Fruit fly (Drosophila melanogaster): Measurements from ENCODE around the gene msl-3.
A peak's percentile ranks its signal among the peaks of the same experiment; 100 is the strongest.

msl-3 gene

DNA sequence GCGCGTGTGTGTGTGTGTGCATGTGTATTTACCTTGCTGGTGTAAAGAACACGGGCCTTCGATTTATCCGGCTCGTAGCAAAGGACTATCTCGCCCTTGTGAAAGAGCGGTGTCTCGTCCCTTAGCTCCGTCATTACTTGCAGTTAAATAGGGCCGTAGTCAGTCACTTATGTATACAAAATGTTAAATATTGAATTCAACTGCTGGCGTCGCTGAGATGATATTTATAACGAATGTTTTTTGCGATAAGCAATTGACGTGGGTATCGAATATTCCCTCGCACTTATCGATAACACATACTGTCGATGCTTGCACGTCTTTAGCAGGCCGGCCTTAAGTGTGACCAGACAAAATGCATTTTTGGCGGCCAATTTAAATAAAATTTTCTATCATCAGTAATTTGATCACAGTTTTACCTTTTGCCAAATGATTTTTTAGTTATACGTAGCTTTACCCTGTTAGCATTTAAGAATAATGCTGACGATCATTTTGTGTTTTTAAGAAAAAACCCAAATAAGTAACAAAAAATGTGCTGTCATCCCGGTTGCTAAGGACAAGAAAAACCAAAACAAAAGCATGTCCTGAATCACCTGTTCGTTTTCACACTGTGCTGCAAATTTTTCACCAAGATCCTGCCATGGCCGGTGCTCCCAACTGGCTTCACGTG lies at the start of gene msl-3, which contains the start of gene BBS1:
Gene msl-3, minus strand, starts transcription at position 245 of the 667 bp plus-strand sequence.
Gene BBS1, plus strand, starts transcription at position 617 of the 667 bp plus-strand sequence.
- TF ChIP-seq Mnt (GFP tag; optimal IDR thresholded peaks at IDR 0.05): peak; percentile 19
- TF ChIP-seq CG7101 (tag; optimal IDR thresholded peaks at IDR 0.05): no peak
- TF ChIP-seq bab1 (GFP tag; optimal IDR thresholded peaks at IDR 0.05): peak; percentile 17

DNA sequence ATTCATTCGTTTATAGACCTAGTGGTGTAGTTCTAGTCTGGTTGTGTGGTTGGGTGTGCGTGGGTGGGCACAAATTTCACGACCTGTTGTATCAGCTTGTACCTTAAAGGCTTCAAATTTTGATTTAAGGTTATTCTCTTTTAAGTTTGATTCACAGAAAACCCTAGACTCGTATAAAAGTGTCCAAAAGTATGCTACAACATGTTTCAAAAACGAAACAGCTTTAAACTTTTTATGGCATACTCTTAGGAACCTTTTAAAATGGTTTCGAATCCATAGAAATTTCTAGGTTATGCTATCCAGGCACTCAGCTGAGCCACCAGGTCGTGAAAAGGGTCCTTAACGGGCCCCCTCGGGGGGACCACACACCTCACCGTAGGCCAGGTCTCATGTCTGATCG lies 36.6 kb upstream of the msl-3 start:
- TF ChIP-seq tj (GFP tag; optimal IDR thresholded peaks at IDR 0.05) (no peak), CG7045 (GFP tag; optimal IDR thresholded peaks at IDR 0.05) (no peak), cnc (optimal IDR thresholded peaks at IDR 0.05) (no peak), pad (GFP tag; optimal IDR thresholded peaks at IDR 0.05) (no peak), Clk (GFP tag; optimal IDR thresholded peaks at IDR 0.05) (no peak)

DNA sequence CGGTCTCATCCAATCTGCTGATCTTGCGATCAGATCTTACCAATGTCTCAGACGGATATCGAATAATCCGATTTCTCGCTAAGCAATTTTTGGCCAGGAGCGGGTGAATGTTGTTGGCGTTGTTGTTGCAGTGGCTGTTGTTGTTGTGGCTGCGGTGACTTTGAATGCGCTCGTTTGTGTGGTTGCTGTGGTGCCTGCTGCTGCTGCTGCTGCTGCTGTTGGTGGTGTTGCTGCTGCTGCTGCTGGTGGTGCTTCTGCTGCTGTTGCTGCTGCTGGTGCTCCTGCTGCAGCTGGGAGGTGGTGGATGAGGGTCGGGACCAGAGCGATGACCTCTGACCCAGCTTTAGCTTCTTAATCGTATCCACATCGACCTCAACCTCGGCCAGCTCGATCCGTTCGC lies 36.0 kb upstream of the msl-3 start:
- TF ChIP-seq Mnt (GFP tag; optimal IDR thresholded peaks at IDR 0.05) (no peak), CG7101 (tag; optimal IDR thresholded peaks at IDR 0.05) (no peak), kay (GFP tag; ENCODE audit: borderline replicate concordance) (no peak), CG33017 (tag; optimal IDR thresholded peaks at IDR 0.05) (no peak), CG11617 (GFP tag; optimal IDR thresholded peaks at IDR 0.05) (no peak), pad (GFP tag; optimal IDR thresholded peaks at IDR 0.05) (no peak), Clk (GFP tag; optimal IDR thresholded peaks at IDR 0.05) (no peak), toe (GFP tag; optimal IDR thresholded peaks at IDR 0.05) (no peak), Crg-1 (GFP tag; optimal IDR thresholded peaks at IDR 0.05) (no peak)

DNA sequence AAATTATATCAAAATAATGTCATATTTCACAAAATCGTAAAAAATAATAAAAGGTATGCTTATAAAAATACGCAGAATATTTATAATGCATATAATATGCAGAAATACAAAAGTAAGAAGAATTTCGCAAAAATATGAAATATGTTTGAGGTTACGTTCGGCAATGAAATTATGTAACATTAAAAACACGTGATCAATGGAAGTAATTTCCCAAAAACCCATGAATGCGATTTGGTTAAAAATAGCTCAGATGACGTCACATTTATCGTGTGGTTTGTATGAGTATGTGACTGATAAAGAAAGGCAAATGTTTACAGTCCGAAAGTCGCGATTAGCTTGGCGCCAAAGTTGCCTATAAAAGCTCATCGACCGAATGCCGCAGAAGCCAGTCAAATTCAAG lies 32.4 kb upstream of the msl-3 start, which contains the start of gene CG8620:
Gene CG8620, plus strand, starts transcription at position 387 of the 400 bp plus-strand sequence.
- TF ChIP-seq Mnt (GFP tag; optimal IDR thresholded peaks at IDR 0.05) (no peak), CG1620 (GFP tag; optimal IDR thresholded peaks at IDR 0.05) (no peak), Hr96 (GFP tag; optimal IDR thresholded peaks at IDR 0.05) (no peak), CG11617 (GFP tag; optimal IDR thresholded peaks at IDR 0.05) (no peak), CG14711 (tag; optimal IDR thresholded peaks at IDR 0.05) (no peak), Clk (GFP tag; optimal IDR thresholded peaks at IDR 0.05) (no peak), cic (GFP tag; optimal IDR thresholded peaks at IDR 0.05) (no peak), ovo (GFP tag; optimal IDR thresholded peaks at IDR 0.05) (no peak), CG33017 (tag; optimal IDR thresholded peaks at IDR 0.05) (no peak), tj (GFP tag; optimal IDR thresholded peaks at IDR 0.05) (no peak), kay (GFP tag; ENCODE audit: borderline replicate concordance) (no peak), CG7045 (GFP tag; optimal IDR thresholded peaks at IDR 0.05) (no peak), bab1 (GFP tag; optimal IDR thresholded peaks at IDR 0.05) (no peak), Crg-1 (GFP tag; optimal IDR thresholded peaks at IDR 0.05) (no peak)

DNA sequence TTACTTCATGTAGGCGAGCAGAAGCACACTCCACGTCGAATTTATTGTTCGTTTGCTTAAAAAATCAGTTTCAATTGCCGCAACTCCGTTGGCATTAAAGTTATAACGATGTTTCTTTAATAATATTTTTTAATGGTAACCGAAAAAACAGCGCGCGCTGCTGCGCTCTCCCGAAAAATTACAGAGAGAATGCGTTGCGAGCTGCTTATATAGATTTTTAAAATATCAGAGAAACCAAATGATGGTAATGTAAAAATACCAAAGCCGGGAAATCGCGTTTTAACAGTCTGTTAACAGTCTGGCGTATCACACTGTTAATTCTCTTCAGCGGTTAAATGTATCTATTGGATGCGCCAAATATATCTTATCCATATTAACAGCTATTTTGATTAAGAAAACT lies 31.6 kb upstream of the msl-3 start, which contains the start of gene corn:
Gene corn, minus strand, starts transcription at position 184 of the 400 bp plus-strand sequence.
- TF ChIP-seq CG7101 (tag; optimal IDR thresholded peaks at IDR 0.05) (peak; percentile 6), tj (GFP tag; optimal IDR thresholded peaks at IDR 0.05) (no peak)

- no peak for TF ChIP-seq ovo (GFP tag; optimal IDR thresholded peaks at IDR 0.05)
- no peak for TF ChIP-seq CG14711 (tag; optimal IDR thresholded peaks at IDR 0.05)
- no peak for TF ChIP-seq Mnt (GFP tag; optimal IDR thresholded peaks at IDR 0.05)
- TF ChIP-seq CG33017 (tag; optimal IDR thresholded peaks at IDR 0.05): no peak
- no peak for TF ChIP-seq CG7101 (tag; optimal IDR thresholded peaks at IDR 0.05)
- no peak for TF ChIP-seq Hr96 (GFP tag; optimal IDR thresholded peaks at IDR 0.05)
- no peak for TF ChIP-seq cic (GFP tag; optimal IDR thresholded peaks at IDR 0.05)
- no peak for TF ChIP-seq CG1620 (GFP tag; optimal IDR thresholded peaks at IDR 0.05)
- TF ChIP-seq CG11617 (GFP tag; optimal IDR thresholded peaks at IDR 0.05): no peak
- TF ChIP-seq CG5204 (GFP tag; optimal IDR thresholded peaks at IDR 0.05): no peak
- no peak for TF ChIP-seq toe (GFP tag; optimal IDR thresholded peaks at IDR 0.05)
- no peak for TF ChIP-seq Crg-1 (GFP tag; optimal IDR thresholded peaks at IDR 0.05)
- no peak for TF ChIP-seq cnc (optimal IDR thresholded peaks at IDR 0.05)
- TF ChIP-seq Clk (GFP tag; optimal IDR thresholded peaks at IDR 0.05): no peak
- no peak for TF ChIP-seq CG12768 (GFP tag; optimal IDR thresholded peaks at IDR 0.05)
These were observed 30.9 kb upstream of the msl-3 start for dm6 chr3L:7156239-7156638.

dm6 chr3L:7155522-7155978 lies 30.2 kb upstream of the msl-3 start:
- no peak for TF ChIP-seq CG7045 (GFP tag; optimal IDR thresholded peaks at IDR 0.05)
- no peak for TF ChIP-seq CG5204 (GFP tag; optimal IDR thresholded peaks at IDR 0.05)
- no peak for TF ChIP-seq Clk (GFP tag; optimal IDR thresholded peaks at IDR 0.05)
- TF ChIP-seq CG33017 (tag; optimal IDR thresholded peaks at IDR 0.05): no peak
- no peak for TF ChIP-seq cnc (optimal IDR thresholded peaks at IDR 0.05)
- no peak for TF ChIP-seq CG1620 (GFP tag; optimal IDR thresholded peaks at IDR 0.05)
- TF ChIP-seq Crg-1 (GFP tag; optimal IDR thresholded peaks at IDR 0.05): no peak
- TF ChIP-seq pad (GFP tag; optimal IDR thresholded peaks at IDR 0.05): no peak
- TF ChIP-seq Hr96 (GFP tag; optimal IDR thresholded peaks at IDR 0.05): no peak
- TF ChIP-seq tj (GFP tag; optimal IDR thresholded peaks at IDR 0.05): no peak
- no peak for TF ChIP-seq CG11617 (GFP tag; optimal IDR thresholded peaks at IDR 0.05)
- TF ChIP-seq bab1 (GFP tag; optimal IDR thresholded peaks at IDR 0.05): no peak
- no peak for TF ChIP-seq CG12768 (GFP tag; optimal IDR thresholded peaks at IDR 0.05)
